Worm (Caenorhabditis elegans) whole organism, midembryonic: ENCODE data around the gene gpa-6.

Experiments
- cog-1 ChIP-seq: sonication (generic microtip); optimal IDR thresholded peaks from 2 replicates; lab custom pipeline; 2016; ENCODE audit warnings: missing genetic modification characterization, missing compliant biosample characterization
- med-1 ChIP-seq: sonication (generic microtip); optimal IDR thresholded peaks from 2 replicates; lab custom pipeline; 2017; ENCODE audit warnings: missing genetic modification characterization, mild to moderate bottlenecking, missing compliant biosample characterization, antibody characterized with exemption, missing genetic modification reagents; ENCODE audit not compliant: insufficient read depth
- ztf-23 ChIP-seq: fragments of 200-800 bp; sonication (Bioruptor generic); IDR thresholded peaks from 2 replicates; pipeline ENCODE4 v1.3.6; 2022; ENCODE audit warnings: missing genetic modification reagents, missing genetic modification characterization, missing compliant biosample characterization

DNA sequence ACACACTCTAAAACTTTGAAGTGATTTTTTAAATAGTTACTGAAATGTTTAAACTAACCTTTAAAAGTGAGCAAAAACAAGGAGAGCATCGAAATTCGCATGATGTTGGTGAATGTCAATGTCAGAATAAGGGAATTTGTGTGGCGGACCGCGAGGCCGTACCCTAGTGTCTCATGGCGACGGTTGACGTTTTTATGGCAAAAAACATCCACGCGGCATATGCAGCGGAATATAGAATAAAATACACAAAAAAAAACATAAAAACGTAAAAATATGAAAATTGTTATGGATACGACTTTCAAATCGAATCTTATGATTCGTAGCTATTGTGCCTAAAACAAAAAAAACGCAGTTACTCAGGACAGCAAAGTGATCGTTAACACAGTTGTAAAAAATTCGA is 1.2 kb upstream of the gpa-6 start, which contains the start of gene cwp-5:
- no peak for TF ChIP-seq med-1 (GFP tag; lab: Kevin White, UChicago)
- no peak for TF ChIP-seq cog-1 (tag; lab: Kevin White, UChicago)
- TF ChIP-seq ztf-23 (GFP tag; lab: Robert Waterston, UW) = no peak
